Fruit fly (Drosophila melanogaster) whole organism, embryonic: Measurements from ENCODE around the gene ND-B17.

Experiments
- CG11085 ChIP-seq: fragments of 200-800 bp; sonication (Bioruptor generic); IDR thresholded peaks from 2 replicates; pipeline ENCODE4 v1.3.6; 2022; ENCODE audit warnings: missing biosample characterization, missing genetic modification characterization
- CG11723 ChIP-seq: fragments of 200-800 bp; sonication (Bioruptor generic); optimal IDR thresholded peaks from 2 replicates; lab custom pipeline; 2017; ENCODE audit warnings: missing biosample characterization, mild to moderate bottlenecking, missing genetic modification characterization
- CG14860 ChIP-seq: fragments of 200-800 bp; sonication (Bioruptor generic); IDR thresholded peaks from 3 replicates; pipeline ENCODE4 v1.3.6; 2022; ENCODE audit warnings: missing biosample characterization, missing genetic modification characterization; ENCODE audit not compliant: partially characterized antibody
- CG15269 ChIP-seq: fragments of 200-800 bp; sonication (Bioruptor generic); optimal IDR thresholded peaks from 2 replicates; lab custom pipeline; 2018; ENCODE audit warnings: missing biosample characterization, mild to moderate bottlenecking, missing genetic modification characterization, moderate library complexity
- CG17328 ChIP-seq: fragments of 200-800 bp; sonication (Bioruptor generic); IDR thresholded peaks from 2 replicates; pipeline ENCODE4 v1.3.6; 2022; ENCODE audit warnings: missing biosample characterization, missing genetic modification characterization
- CG17829 ChIP-seq: fragments of 200-800 bp; optimal IDR thresholded peaks from 2 replicates; lab custom pipeline; 2019; ENCODE audit warnings: missing biosample characterization, mild to moderate bottlenecking, missing genetic modification characterization, moderate library complexity
- CG18764 ChIP-seq: fragments of 200-800 bp; sonication (Bioruptor generic); optimal IDR thresholded peaks from 3 replicates; lab custom pipeline; 2016; ENCODE audit warnings: missing biosample characterization, missing genetic modification characterization
- CG30020 ChIP-seq: fragments of 200-800 bp; optimal IDR thresholded peaks from 2 replicates; lab custom pipeline; 2019; ENCODE audit warnings: missing biosample characterization, mild to moderate bottlenecking, missing genetic modification characterization, moderate library complexity
- CG3847 ChIP-seq: fragments of 200-800 bp; sonication (Bioruptor generic); IDR thresholded peaks from 2 replicates; pipeline ENCODE4 v1.3.6; 2022; ENCODE audit warnings: missing biosample characterization, missing genetic modification characterization
- CG4854 ChIP-seq: fragments of 200-800 bp; sonication (Bioruptor generic); optimal IDR thresholded peaks from 2 replicates; lab custom pipeline; 2016; ENCODE audit warnings: missing biosample characterization, missing genetic modification characterization, inconsistent platforms
- CG7372 ChIP-seq: fragments of 200-800 bp; sonication (Bioruptor generic); IDR thresholded peaks from 2 replicates; pipeline ENCODE4 v1.3.6; 2022; ENCODE audit warnings: missing biosample characterization, missing genetic modification characterization
- CG7556 ChIP-seq: fragments of 200-800 bp; sonication (Bioruptor generic); optimal IDR thresholded peaks from 2 replicates; lab custom pipeline; 2017; ENCODE audit warnings: missing biosample characterization, mild to moderate bottlenecking, missing genetic modification characterization
- CG7745 ChIP-seq: fragments of 200-800 bp; sonication (Bioruptor generic); optimal IDR thresholded peaks from 2 replicates; lab custom pipeline; 2018; ENCODE audit warnings: missing biosample characterization, mild to moderate bottlenecking, missing genetic modification characterization, moderate library complexity
- CG8281 ChIP-seq: fragments of 200-800 bp; sonication (Bioruptor generic); optimal IDR thresholded peaks from 2 replicates; lab custom pipeline; 2018; ENCODE audit warnings: missing biosample characterization, mild to moderate bottlenecking, missing genetic modification characterization, moderate library complexity
- CG9215 ChIP-seq: fragments of 200-800 bp; sonication (Bioruptor generic); IDR thresholded peaks from 2 replicates; pipeline ENCODE4 v1.3.6; 2022; ENCODE audit warnings: missing biosample characterization, missing genetic modification characterization
- Chrac-16 ChIP-seq: fragments of 200-800 bp; sonication (Bioruptor generic); optimal IDR thresholded peaks from 3 replicates; lab custom pipeline; 2016; ENCODE audit warnings: missing biosample characterization, missing genetic modification characterization
- Drgx ChIP-seq: fragments of 200-800 bp; sonication (Bioruptor generic); IDR thresholded peaks from 2 replicates; pipeline ENCODE4 v1.3.6; 2022; ENCODE audit warnings: missing biosample characterization, missing genetic modification characterization
- H15 ChIP-seq: fragments of 200-800 bp; sonication (Bioruptor generic); IDR thresholded peaks from 3 replicates; pipeline ENCODE4 v1.3.6; 2022; ENCODE audit warnings: missing biosample characterization, missing genetic modification characterization
- Hr78 ChIP-seq, 2 experiments: fragments of 200-800 bp in 1 of 2; fragments of >200 bp in 1 of 2; sonication (Bioruptor generic) in 1 of 2; optimal IDR thresholded peaks; 2 replicates each; lab custom pipeline; 2017 to 2019; ENCODE audit warnings: missing biosample characterization in 2 of 2, missing genetic modification characterization in 2 of 2, mild to moderate bottlenecking in 1 of 2, moderate library complexity in 1 of 2
- Kr ChIP-seq: fragments of 200-800 bp; sonication (Bioruptor generic); optimal IDR thresholded peaks from 2 replicates; lab custom pipeline; 2017; ENCODE audit warnings: missing biosample characterization, mild to moderate bottlenecking, missing genetic modification characterization
- Mad ChIP-seq: fragments of 200-800 bp; sonication (Bioruptor generic); optimal IDR thresholded peaks from 2 replicates; lab custom pipeline; 2016; ENCODE audit warnings: missing biosample characterization, missing genetic modification characterization
- Max ChIP-seq: fragments of 200-800 bp; sonication (Bioruptor generic); optimal IDR thresholded peaks from 2 replicates; lab custom pipeline; 2016; ENCODE audit warnings: missing biosample characterization, mild to moderate bottlenecking, missing genetic modification characterization
- Optix ChIP-seq: fragments of 200-800 bp; sonication (Bioruptor generic); IDR thresholded peaks from 3 replicates; pipeline ENCODE4 v1.3.6; 2022; ENCODE audit warnings: missing biosample characterization, missing genetic modification characterization
- Xrp1 ChIP-seq: fragments of 200-800 bp; sonication (Bioruptor generic); IDR thresholded peaks from 2 replicates; pipeline ENCODE4 v1.3.6; 2022; ENCODE audit warnings: missing biosample characterization, missing genetic modification characterization
- YL-1 ChIP-seq: fragments of 200-800 bp; sonication (Bioruptor generic); optimal IDR thresholded peaks from 3 replicates; lab custom pipeline; 2017; ENCODE audit warnings: missing biosample characterization, mild to moderate bottlenecking, missing genetic modification characterization
- bbx ChIP-seq: fragments of 200-800 bp; sonication (Bioruptor generic); IDR thresholded peaks from 2 replicates; pipeline ENCODE4 v1.3.6; 2022; ENCODE audit warnings: missing biosample characterization, missing genetic modification characterization; ENCODE audit not compliant: partially characterized antibody
- br ChIP-seq: fragments of >200 bp; optimal IDR thresholded peaks from 2 replicates; lab custom pipeline; 2017
- cwo ChIP-seq: fragments of 200-800 bp; sonication (Bioruptor generic); optimal IDR thresholded peaks from 3 replicates; lab custom pipeline; 2017; ENCODE audit warnings: missing biosample characterization, missing genetic modification characterization, mild to moderate bottlenecking, moderate library complexity, missing genetic modification reagents
- en ChIP-seq: fragments of 200-800 bp; sonication (Bioruptor generic); optimal IDR thresholded peaks from 2 replicates; lab custom pipeline; 2016; ENCODE audit warnings: missing biosample characterization, missing genetic modification characterization
- gsb-n ChIP-seq: fragments of 200-800 bp; sonication (Bioruptor generic); optimal IDR thresholded peaks from 3 replicates; lab custom pipeline; 2018; ENCODE audit warnings: missing biosample characterization, mild to moderate bottlenecking, missing genetic modification characterization
- jigr1 ChIP-seq: fragments of 200-800 bp; sonication (Bioruptor generic); IDR thresholded peaks from 3 replicates; pipeline ENCODE4 v1.3.6; 2022; ENCODE audit warnings: missing biosample characterization, missing genetic modification characterization
- lilli ChIP-seq: fragments of 200-800 bp; sonication (Bioruptor generic); optimal IDR thresholded peaks from 3 replicates; lab custom pipeline; 2016; ENCODE audit warnings: missing biosample characterization, missing genetic modification characterization
- lola ChIP-seq, 3 experiments: fragments of >200 bp in 2 of 3; fragments of 200-800 bp in 1 of 3; sonication (Bioruptor generic) in 1 of 3; optimal IDR thresholded peaks; 2 replicates each; lab custom pipeline; 2017 to 2019; ENCODE audit warnings: missing biosample characterization in 3 of 3, missing genetic modification characterization in 3 of 3, mild to moderate bottlenecking in 1 of 3, moderate library complexity in 1 of 3
- luna ChIP-seq: fragments of 200-800 bp; sonication (Bioruptor generic); optimal IDR thresholded peaks from 2 replicates; lab custom pipeline; 2016; ENCODE audit warnings: missing biosample characterization, missing genetic modification characterization
- mam ChIP-seq: fragments of 200-800 bp; sonication (Bioruptor generic); optimal IDR thresholded peaks from 3 replicates; lab custom pipeline; 2016; ENCODE audit warnings: missing biosample characterization, missing genetic modification characterization
- nmo ChIP-seq: fragments of 200-800 bp; sonication (Bioruptor generic); optimal IDR thresholded peaks from 2 replicates; lab custom pipeline; 2018; ENCODE audit warnings: missing biosample characterization, mild to moderate bottlenecking, missing genetic modification characterization, moderate library complexity
- oc ChIP-seq: fragments of 200-800 bp; sonication (Bioruptor generic); optimal IDR thresholded peaks from 2 replicates; lab custom pipeline; 2018; ENCODE audit warnings: missing biosample characterization, mild to moderate bottlenecking, missing genetic modification characterization, moderate library complexity
- pfk ChIP-seq: fragments of 200-800 bp; sonication (Bioruptor generic); optimal IDR thresholded peaks from 2 replicates; lab custom pipeline; 2018; ENCODE audit warnings: missing biosample characterization, mild to moderate bottlenecking, missing genetic modification characterization, moderate library complexity
- salm ChIP-seq: fragments of 200-800 bp; sonication (Bioruptor generic); optimal IDR thresholded peaks from 2 replicates; lab custom pipeline; 2018; ENCODE audit warnings: missing biosample characterization, mild to moderate bottlenecking, missing genetic modification characterization
- sima ChIP-seq: fragments of 200-800 bp; sonication (Bioruptor generic); optimal IDR thresholded peaks from 2 replicates; lab custom pipeline; 2016; ENCODE audit warnings: missing biosample characterization, missing genetic modification characterization
- slbo ChIP-seq: fragments of 200-800 bp; sonication (Bioruptor generic); IDR thresholded peaks from 2 replicates; pipeline ENCODE4 v1.3.6; 2022; ENCODE audit warnings: missing biosample characterization, missing genetic modification characterization
- sna ChIP-seq: fragments of 200-800 bp; sonication (Bioruptor generic); IDR thresholded peaks from 2 replicates; pipeline ENCODE4 v1.3.6; 2022; ENCODE audit warnings: missing biosample characterization, missing genetic modification characterization; ENCODE audit not compliant: partially characterized antibody
- sug ChIP-seq: fragments of 200-800 bp; optimal IDR thresholded peaks from 2 replicates; lab custom pipeline; 2019; ENCODE audit warnings: missing biosample characterization, mild to moderate bottlenecking, missing genetic modification characterization, moderate library complexity
- tin ChIP-seq: fragments of 200-800 bp; sonication (Bioruptor generic); optimal IDR thresholded peaks from 3 replicates; lab custom pipeline; 2016; ENCODE audit warnings: missing biosample characterization, missing genetic modification characterization
- trh ChIP-seq: fragments of 200-800 bp; sonication (Bioruptor generic); optimal IDR thresholded peaks from 2 replicates; lab custom pipeline; 2016; ENCODE audit warnings: missing biosample characterization, missing genetic modification characterization
- unpg ChIP-seq: fragments of 200-800 bp; sonication (Bioruptor generic); optimal IDR thresholded peaks from 3 replicates; lab custom pipeline; 2018; ENCODE audit warnings: missing biosample characterization, mild to moderate bottlenecking, missing genetic modification characterization, moderate library complexity
- zfh2 ChIP-seq: fragments of 200-800 bp; sonication (Bioruptor generic); optimal IDR thresholded peaks from 2 replicates; lab custom pipeline; 2016; ENCODE audit warnings: missing biosample characterization, missing genetic modification characterization

ND-B17 gene

dm6 chr2L:15762466-15762865, 11.6 kb upstream of the ND-B17 start, which contains the start of gene Gli (continued):
- TF ChIP-seq pfk (GFP tag; lab: Kevin White, UChicago) (peak; percentile 46), slbo (GFP tag; lab: Robert Waterston, UW) (peak; percentile 21; the same call in 1 of the 2 replicates), sug (peak; percentile 55), Max (GFP tag; lab: Kevin White, UChicago) (no peak), salm (no peak), zfh2 (GFP tag; lab: Kevin White, UChicago) (no peak), nmo (no peak), CG3847 (GFP tag; lab: Robert Waterston, UW) (no peak)

- peak; percentile 66; the same call in 2 of the 3 replicates for TF ChIP-seq jigr1 (GFP tag; lab: Robert Waterston, UW)
- TF ChIP-seq Kr (GFP tag; lab: Kevin White, UChicago), result no peak
- peak; percentile 41 for TF ChIP-seq CG8281 (tag; lab: Kevin White, UChicago)
- peak; percentile 79 for TF ChIP-seq unpg (GFP tag; lab: Kevin White, UChicago)
- peak; percentile 49 for TF ChIP-seq lilli (GFP tag; lab: Kevin White, UChicago)
- TF ChIP-seq Drgx (GFP tag; lab: Robert Waterston, UW), result peak; percentile 86
- TF ChIP-seq CG30020 (tag; lab: Kevin White, UChicago), result peak; percentile 8
- TF ChIP-seq sna (GFP tag; lab: Robert Waterston, UW), result no peak
- TF ChIP-seq H15 (GFP tag; lab: Robert Waterston, UW), result peak; percentile 71; the same call in 2 of the 3 replicates
- TF ChIP-seq en (GFP tag; lab: Kevin White, UChicago), result no peak
- TF ChIP-seq sima (GFP tag; lab: Kevin White, UChicago), result no peak
- TF ChIP-seq CG7556, result peak; percentile 80
- peak; percentile 55 for TF ChIP-seq tin (GFP tag; lab: Kevin White, UChicago)
- TF ChIP-seq lola (GFP tag; optimal IDR thresholded peaks at IDR 0.05; lab: Kevin White, UChicago), result peak in 1 of 3 experiments; percentile 82
- TF ChIP-seq CG14860, result no peak
- no peak for TF ChIP-seq bbx (GFP tag; lab: Robert Waterston, UW)
- TF ChIP-seq YL-1 (GFP tag; lab: Kevin White, UChicago), result peak; percentile 43
- TF ChIP-seq Chrac-16 (GFP tag; lab: Kevin White, UChicago), result peak; percentile 59
- no peak for TF ChIP-seq Hr78 (GFP tag; optimal IDR thresholded peaks at IDR 0.05; lab: Kevin White, UChicago)
- TF ChIP-seq CG7372 (GFP tag; lab: Robert Waterston, UW), result peak; percentile 70
- TF ChIP-seq mam (GFP tag; lab: Kevin White, UChicago), result no peak
- no peak for TF ChIP-seq CG11085 (GFP tag; lab: Robert Waterston, UW)
- peak; percentile 81 for TF ChIP-seq CG17829 (tag; lab: Kevin White, UChicago)
- TF ChIP-seq luna, result no peak
- TF ChIP-seq CG7745 (tag; lab: Kevin White, UChicago), result no peak
- TF ChIP-seq CG4854, result peak; percentile 1
- TF ChIP-seq Optix, result peak; percentile 45; the same call in 1 of the 3 replicates
- TF ChIP-seq trh, result no peak
- peak; percentile 34 for TF ChIP-seq Mad (GFP tag; lab: Kevin White, UChicago)
- TF ChIP-seq cwo (GFP tag; lab: Kevin White, UChicago), result peak; percentile 47
- TF ChIP-seq CG18764 (GFP tag; lab: Kevin White, UChicago), result peak; percentile 46
- TF ChIP-seq CG17328 (GFP tag; lab: Robert Waterston, UW), result peak; percentile 84
- peak; percentile 56 for TF ChIP-seq CG11723 (GFP tag; lab: Kevin White, UChicago)
- peak; percentile 55 for TF ChIP-seq oc
- peak; percentile 88 for TF ChIP-seq Xrp1 (GFP tag; lab: Robert Waterston, UW)
- TF ChIP-seq gsb-n (tag; lab: Kevin White, UChicago), result peak; percentile 68
- peak; percentile 83 for TF ChIP-seq CG15269 (tag; lab: Kevin White, UChicago)
- no peak for TF ChIP-seq br
- TF ChIP-seq CG9215 (GFP tag; lab: Robert Waterston, UW), result peak; percentile 53
Measured at dm6 chr2L:15761409-15762407, 10.8 kb upstream of the ND-B17 start.
